Worm (Caenorhabditis elegans): ENCODE data around the gene C53A3.1.
A peak's percentile ranks its signal among the peaks of the same experiment; 100 is the strongest.

The C53A3.1 gene

ce11 chrV:5746237-5746636, 13.8 kb downstream of the C53A3.1 start:
- no peak for TF ChIP-seq pha-4 (tag; optimal IDR thresholded peaks at IDR 0.05)
- TF ChIP-seq daf-12 (tag; optimal IDR thresholded peaks at IDR 0.05) = no peak
- TF ChIP-seq nhr-12 (tag; optimal IDR thresholded peaks at IDR 0.05) = no peak
- no peak for TF ChIP-seq nhr-11 (tag; optimal IDR thresholded peaks at IDR 0.05)
- no peak for TF ChIP-seq hmg-11 (tag; optimal IDR thresholded peaks at IDR 0.05)
- no peak for TF ChIP-seq lin-39 (tag; optimal IDR thresholded peaks at IDR 0.05)

DNA sequence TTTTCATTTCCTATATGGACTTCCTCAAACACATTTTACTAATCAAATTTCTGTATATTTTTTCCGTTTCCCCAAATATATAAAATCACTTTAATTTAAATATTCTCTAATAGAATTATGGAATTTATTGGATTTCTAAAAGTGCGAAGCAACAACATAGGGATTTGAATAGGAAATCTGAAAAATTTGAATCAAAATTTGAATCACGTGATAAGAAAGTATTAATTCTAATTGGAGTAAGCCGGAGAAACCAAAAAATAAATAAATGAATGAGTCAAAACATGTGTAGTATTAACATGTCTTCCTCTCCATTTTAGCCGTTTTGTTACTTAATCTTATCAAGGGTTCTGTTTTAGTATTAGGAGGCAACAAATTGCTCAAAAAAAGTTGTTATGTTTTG, 18.8 kb downstream of the C53A3.1 start:
- TF ChIP-seq nhr-28 (tag; optimal IDR thresholded peaks at IDR 0.05) (no peak), R02D3.7 (tag; optimal IDR thresholded peaks at IDR 0.05) (no peak), ceh-82 (tag; optimal IDR thresholded peaks at IDR 0.05) (no peak), nhr-23 (tag; optimal IDR thresholded peaks at IDR 0.05) (no peak), nhr-43 (tag; optimal IDR thresholded peaks at IDR 0.05; ENCODE audit: poor library complexity, severe bottlenecking) (no peak), lin-15B (tag; optimal IDR thresholded peaks at IDR 0.05) (no peak)

DNA sequence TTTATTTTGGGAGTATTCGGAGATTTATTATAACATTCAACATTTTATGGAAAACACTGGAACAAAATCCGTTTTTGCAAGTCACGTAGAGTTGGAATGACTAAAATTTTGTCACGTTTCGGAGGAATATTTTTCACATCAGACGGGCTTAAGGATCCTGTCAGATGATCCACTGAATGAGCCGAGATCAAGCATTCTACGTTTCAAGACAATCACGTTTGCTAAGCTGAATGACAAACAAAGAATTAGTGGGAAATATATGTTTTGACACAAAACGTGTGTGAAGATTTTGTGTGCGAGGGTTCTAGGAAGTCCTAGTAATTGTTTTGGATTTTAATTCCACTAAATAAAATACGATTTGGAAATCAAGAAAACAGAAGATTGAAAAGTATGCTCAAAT, 20.6 kb downstream of the C53A3.1 start:
- TF ChIP-seq daf-12 (tag; optimal IDR thresholded peaks at IDR 0.05) (no peak), mdl-1 (tag; optimal IDR thresholded peaks at IDR 0.05) (no peak), ceh-9 (tag; optimal IDR thresholded peaks at IDR 0.05) (no peak), fkh-2 (tag; optimal IDR thresholded peaks at IDR 0.05) (no peak), nhr-12 (tag; optimal IDR thresholded peaks at IDR 0.05) (no peak), ceh-28 (tag; optimal IDR thresholded peaks at IDR 0.05) (no peak), fkh-10 (GFP tag; optimal IDR thresholded peaks at IDR 0.05) (no peak), sea-2 (GFP tag; optimal IDR thresholded peaks at IDR 0.05) (no peak), nhr-11 (tag; optimal IDR thresholded peaks at IDR 0.05) (no peak), elt-1 (tag; optimal IDR thresholded peaks at IDR 0.05) (no peak), nhr-67 (tag; optimal IDR thresholded peaks at IDR 0.05) (no peak), nhr-43 (tag; optimal IDR thresholded peaks at IDR 0.05; ENCODE audit: poor library complexity, severe bottlenecking) (no peak), mml-1 (tag; optimal IDR thresholded peaks at IDR 0.05) (no peak), jun-1 (tag; optimal IDR thresholded peaks at IDR 0.05) (no peak), eor-1 (tag; optimal IDR thresholded peaks at IDR 0.05) (no peak), hmg-11 (tag; optimal IDR thresholded peaks at IDR 0.05) (no peak)

ce11 chrV:5736068-5736467, 24.0 kb downstream of the C53A3.1 start, which contains the start of gene K09H11.6:
TSS of gene K09H11.6 (minus strand) at chrV:5736168.
- no peak for TF ChIP-seq nhr-77 (tag; optimal IDR thresholded peaks at IDR 0.05)
- TF ChIP-seq nfya-1 (tag; optimal IDR thresholded peaks at IDR 0.05; ENCODE audit: insufficient read depth) = peak; percentile 4

DNA sequence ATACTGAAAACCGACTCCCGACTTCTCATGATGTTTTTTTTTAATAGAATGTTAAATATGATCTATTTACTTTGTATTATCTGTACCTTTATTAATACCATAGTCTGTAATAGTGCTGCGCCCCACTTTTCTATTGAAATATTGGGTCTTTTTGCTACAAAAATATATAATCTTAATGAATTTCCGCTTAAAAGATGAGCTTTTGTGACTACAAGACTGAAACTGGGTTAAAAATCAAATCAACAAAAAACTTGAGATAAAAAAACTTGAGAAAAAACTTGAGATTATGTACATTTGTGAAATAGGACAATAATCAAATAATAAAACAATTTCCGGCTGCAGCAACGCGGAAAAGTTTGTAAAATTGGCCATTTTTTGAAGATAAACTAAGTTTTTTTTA, 29.2 kb downstream of the C53A3.1 start, which contains the start of gene K09H11.15:
TSS of gene K09H11.15 (minus strand) at position 101 of the 400 bp plus-strand sequence.
- TF ChIP-seq fkh-2 (tag; optimal IDR thresholded peaks at IDR 0.05) (no peak), nfya-1 (tag; optimal IDR thresholded peaks at IDR 0.05; ENCODE audit: insufficient read depth) (no peak), elt-1 (tag; optimal IDR thresholded peaks at IDR 0.05) (no peak)

ce11 chrV:5726463-5726862, 33.6 kb downstream of the C53A3.1 start, which contains the start of gene K09H11.4:
TSS of gene K09H11.4 (minus strand) at chrV:5726563.
- no peak for TF ChIP-seq nhr-28 (tag; optimal IDR thresholded peaks at IDR 0.05)
- TF ChIP-seq sea-2 (GFP tag; optimal IDR thresholded peaks at IDR 0.05) = no peak

ce11 chrV:5724395-5724794, 35.6 kb downstream of the C53A3.1 start:
- TF ChIP-seq mml-1 (tag; optimal IDR thresholded peaks at IDR 0.05) (no peak), mdl-1 (tag; optimal IDR thresholded peaks at IDR 0.05) (no peak), lin-39 (tag; optimal IDR thresholded peaks at IDR 0.05) (no peak), daf-12 (tag; optimal IDR thresholded peaks at IDR 0.05) (no peak), ama-1 (optimal IDR thresholded peaks at IDR 0.05) (no peak), nhr-12 (tag; optimal IDR thresholded peaks at IDR 0.05) (no peak), pha-4 (tag; optimal IDR thresholded peaks at IDR 0.05) (no peak), nhr-67 (tag; optimal IDR thresholded peaks at IDR 0.05) (no peak), aly-2 (tag; optimal IDR thresholded peaks at IDR 0.05) (no peak), fkh-2 (tag; optimal IDR thresholded peaks at IDR 0.05) (no peak), nhr-76 (tag; optimal IDR thresholded peaks at IDR 0.05) (no peak), egl-5 (tag; optimal IDR thresholded peaks at IDR 0.05) (no peak), eor-1 (tag; optimal IDR thresholded peaks at IDR 0.05) (no peak), elt-2 (tag; optimal IDR thresholded peaks at IDR 0.05) (no peak), sea-2 (GFP tag; optimal IDR thresholded peaks at IDR 0.05) (no peak), ceh-82 (tag; optimal IDR thresholded peaks at IDR 0.05) (no peak), hmg-11 (tag; optimal IDR thresholded peaks at IDR 0.05) (no peak)

Data from whole organism, L3 larva.